Worm (Caenorhabditis elegans): ENCODE results near the gene sas-5.

Gene sas-5

DNA sequence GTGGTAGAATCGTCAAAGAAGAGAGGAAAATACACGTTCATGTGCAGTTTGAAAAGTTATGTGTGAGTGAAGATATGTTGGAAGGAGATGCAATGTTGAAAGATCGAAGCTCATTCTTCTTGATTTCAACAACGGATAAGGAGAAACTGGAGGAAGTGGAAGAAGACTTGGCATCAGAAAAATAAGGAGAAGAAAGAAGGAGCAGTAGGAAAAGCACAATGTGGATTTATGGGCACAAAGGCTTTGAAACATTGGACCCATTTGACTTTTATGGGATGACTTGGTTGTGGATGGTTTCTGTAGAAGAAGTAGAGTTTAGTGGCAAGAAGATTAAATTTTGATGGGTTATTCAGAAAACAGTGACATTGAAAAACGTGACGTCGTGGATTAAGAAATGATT, 9.5 kb downstream of the sas-5 start:
- TF ChIP-seq lin-11 (tag; optimal IDR thresholded peaks at IDR 0.05), result no peak
- no peak for TF ChIP-seq hlh-15 (tag; optimal IDR thresholded peaks at IDR 0.05)
- TF ChIP-seq unc-3 (GFP tag; conservative IDR thresholded peaks at IDR 0.05), result no peak
- no peak for TF ChIP-seq unc-3 (tag; optimal IDR thresholded peaks at IDR 0.05)

DNA sequence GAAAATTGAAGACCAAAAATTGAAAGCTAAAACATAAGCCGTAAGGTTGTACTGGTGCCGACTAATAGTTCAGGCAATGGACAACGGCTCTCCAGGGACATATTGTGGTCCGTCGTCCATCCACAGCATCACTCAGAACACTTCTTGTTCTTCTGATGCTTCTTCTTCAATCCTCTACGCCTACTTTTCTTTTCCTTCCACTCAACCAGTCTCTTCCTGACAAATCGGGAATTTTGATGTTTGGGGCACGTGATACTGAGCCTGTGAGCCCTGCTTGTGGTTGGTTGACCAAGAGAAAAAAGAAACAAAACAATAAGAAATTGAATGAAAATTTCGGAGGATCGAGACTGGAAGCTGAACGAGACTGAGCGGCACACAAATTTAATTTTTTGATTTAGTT, 10.7 kb downstream of the sas-5 start:
- TF ChIP-seq pag-3 (tag; optimal IDR thresholded peaks at IDR 0.05; ENCODE audit: borderline replicate concordance) (no peak), ceh-6 (GFP tag; optimal IDR thresholded peaks at IDR 0.05) (no peak), ceh-2 (tag; optimal IDR thresholded peaks at IDR 0.05) (no peak), ceh-34 (tag; optimal IDR thresholded peaks at IDR 0.05) (no peak), elt-2 (tag; optimal IDR thresholded peaks at IDR 0.05) (no peak), unc-42 (tag; optimal IDR thresholded peaks at IDR 0.05) (no peak), ceh-48 (tag; optimal IDR thresholded peaks at IDR 0.05) (no peak), pha-4 (tag; optimal IDR thresholded peaks at IDR 0.05) (no peak), C08G9.2 (tag; optimal IDR thresholded peaks at IDR 0.05) (no peak), ref-2 (tag; optimal IDR thresholded peaks at IDR 0.05) (no peak), ets-4 (tag; optimal IDR thresholded peaks at IDR 0.05) (no peak), ahr-1 (tag; optimal IDR thresholded peaks at IDR 0.05) (no peak), ceh-9 (tag; optimal IDR thresholded peaks at IDR 0.05) (no peak), hlh-6 (tag; optimal IDR thresholded peaks at IDR 0.05) (no peak)

DNA sequence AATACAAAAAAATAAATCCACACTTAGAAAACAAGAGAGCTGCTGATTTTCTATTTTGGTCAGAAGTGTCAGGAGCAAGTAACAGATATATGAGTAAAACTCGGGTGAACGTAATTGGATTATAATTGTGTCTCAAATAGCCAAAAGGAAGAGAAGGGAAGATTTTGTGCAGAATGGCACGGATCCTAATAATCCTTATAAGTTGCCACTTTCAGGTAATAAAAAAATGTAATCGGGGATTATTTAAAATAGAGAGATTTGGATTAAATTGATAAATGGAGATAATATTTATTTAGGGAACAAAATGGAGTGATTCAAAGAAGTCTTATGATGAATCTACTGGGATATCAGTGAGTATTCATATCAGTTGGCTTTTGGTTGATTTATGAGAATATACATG, 14.4 kb downstream of the sas-5 start:
- TF ChIP-seq ttx-3 (tag; optimal IDR thresholded peaks at IDR 0.05), result no peak
- TF ChIP-seq nhr-11 (tag; optimal IDR thresholded peaks at IDR 0.05), result no peak
- no peak for TF ChIP-seq lin-11 (tag; optimal IDR thresholded peaks at IDR 0.05)

DNA sequence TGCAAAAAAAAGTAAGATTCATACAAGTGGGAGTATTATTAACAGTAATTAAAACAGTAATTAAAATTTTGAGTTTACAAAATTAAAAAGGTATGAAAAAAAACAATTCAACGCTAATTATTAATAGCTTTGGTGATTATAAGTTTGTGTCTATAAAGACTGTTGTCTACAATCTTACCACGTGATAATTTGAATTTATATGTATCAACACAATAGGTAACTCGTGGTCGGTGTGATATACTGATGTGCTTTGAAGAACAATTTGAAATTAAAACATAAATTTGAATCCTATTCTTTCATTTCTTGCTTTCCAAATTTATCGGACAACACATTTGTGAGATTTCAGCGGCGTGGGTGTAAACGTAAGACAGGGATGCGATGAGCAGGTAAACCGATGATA, 17.3 kb downstream of the sas-5 start:
- TF ChIP-seq unc-86 (tag; optimal IDR thresholded peaks at IDR 0.05) (no peak), pag-3 (tag; optimal IDR thresholded peaks at IDR 0.05; ENCODE audit: borderline replicate concordance) (no peak), K09A11.1 (tag; optimal IDR thresholded peaks at IDR 0.05; ENCODE audit: insufficient read depth) (no peak), tbx-7 (tag; optimal IDR thresholded peaks at IDR 0.05) (no peak), lin-11 (tag; optimal IDR thresholded peaks at IDR 0.05) (no peak), sdc-2 (tag; optimal IDR thresholded peaks at IDR 0.05) (no peak), madf-2 (tag; optimal IDR thresholded peaks at IDR 0.05) (no peak), F13H6.1 (tag; optimal IDR thresholded peaks at IDR 0.05) (no peak), syd-9 (tag; optimal IDR thresholded peaks at IDR 0.05) (no peak), pat-9 (tag; optimal IDR thresholded peaks at IDR 0.05) (no peak), pqm-1 (tag; optimal IDR thresholded peaks at IDR 0.05) (no peak)

DNA sequence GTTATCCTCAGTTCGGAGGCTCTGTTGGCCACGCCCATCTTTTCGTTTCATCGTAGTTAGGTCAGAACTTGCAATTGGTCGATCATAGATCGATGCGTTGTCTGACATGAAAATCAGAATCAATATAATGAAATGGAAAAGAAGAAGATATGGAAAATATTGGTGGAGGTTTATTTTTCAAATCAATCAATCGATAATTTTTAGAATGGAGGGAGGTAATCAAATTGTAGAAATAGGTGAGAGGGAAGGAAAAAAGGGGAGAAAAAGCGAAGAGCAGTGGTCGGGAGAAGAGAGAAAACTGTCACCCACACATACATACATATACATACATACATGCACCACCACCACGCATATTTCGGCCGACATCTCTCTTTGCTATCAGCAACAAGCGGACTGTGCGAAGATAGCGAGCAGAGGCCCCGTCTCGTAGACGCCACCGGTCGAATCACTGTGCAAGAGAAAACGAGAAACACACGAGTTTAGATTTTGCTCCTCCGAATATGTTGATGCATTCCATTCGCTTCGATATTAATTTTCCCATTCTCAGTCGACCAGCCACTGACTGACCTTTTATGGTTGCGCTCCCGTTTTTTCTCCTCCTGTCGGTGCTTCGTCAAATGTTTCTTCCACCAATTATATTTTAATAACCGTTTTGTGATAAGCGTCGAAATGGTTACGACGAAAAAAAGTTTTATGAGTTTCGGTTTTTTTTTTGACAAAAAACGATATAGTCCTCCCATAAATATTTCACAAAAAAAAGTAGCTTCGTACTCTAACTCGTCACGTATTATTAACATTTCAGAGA, 18.9 kb downstream of the sas-5 start, which contains the start of gene F35B12.10:
Gene F35B12.10 (minus strand): TSS at position 51 of the 805 bp plus-strand sequence.
- no peak for TF ChIP-seq K02D7.2 (tag; optimal IDR thresholded peaks at IDR 0.05)
- no peak for TF ChIP-seq nhr-232 (tag; optimal IDR thresholded peaks at IDR 0.05)
- TF ChIP-seq ets-4 (tag; optimal IDR thresholded peaks at IDR 0.05), result no peak
- no peak for TF ChIP-seq ref-2 (tag; optimal IDR thresholded peaks at IDR 0.05)
- no peak for TF ChIP-seq ama-1 (optimal IDR thresholded peaks at IDR 0.05)
- peak; percentile 69 for TF ChIP-seq elt-2 (tag; optimal IDR thresholded peaks at IDR 0.05)
- TF ChIP-seq unc-55 (GFP tag; optimal IDR thresholded peaks at IDR 0.05), result no peak
- no peak for TF ChIP-seq fkh-10 (GFP tag; optimal IDR thresholded peaks at IDR 0.05)

Measured in whole organism, late embryonic.